Fruit fly (Drosophila melanogaster) Kc167 (cell line): ENCODE measurements around the gene Jon74E.

Source experiments
- Myc ChIP-seq: fragments of >200 bp; optimal IDR thresholded peaks from 2 replicates; lab custom pipeline; 2017; ENCODE audit warnings: missing external identifiers
- h ChIP-seq: fragments of >200 bp; optimal IDR thresholded peaks from 3 replicates; lab custom pipeline; 2018; ENCODE audit warnings: missing external identifiers
- insv ChIP-seq: fragments of >200 bp; optimal IDR thresholded peaks from 3 replicates; lab custom pipeline; 2018; ENCODE audit warnings: missing external identifiers
- psq ChIP-seq: fragments of >200 bp; optimal IDR thresholded peaks from 2 replicates; lab custom pipeline; 2017; ENCODE audit warnings: missing external identifiers
- ttk ChIP-seq: sonication (Bioruptor generic); optimal IDR thresholded peaks from 2 replicates; lab custom pipeline; 2017; ENCODE audit warnings: missing external identifiers

dm6 chr3L:17532197-17532596 lies 16.7 kb downstream of the Jon74E start:
- TF ChIP-seq ttk (lab: Kevin White, UChicago), result no peak
- TF ChIP-seq insv, result no peak
- no peak for TF ChIP-seq h (lab: Kevin White, UChicago)
- TF ChIP-seq psq (lab: Kevin White, UChicago), result no peak
- TF ChIP-seq Myc (lab: Kevin White, UChicago), result no peak
